Fruit fly (Drosophila melanogaster): ENCODE results near the gene CG33272.

CG33272 gene

DNA sequence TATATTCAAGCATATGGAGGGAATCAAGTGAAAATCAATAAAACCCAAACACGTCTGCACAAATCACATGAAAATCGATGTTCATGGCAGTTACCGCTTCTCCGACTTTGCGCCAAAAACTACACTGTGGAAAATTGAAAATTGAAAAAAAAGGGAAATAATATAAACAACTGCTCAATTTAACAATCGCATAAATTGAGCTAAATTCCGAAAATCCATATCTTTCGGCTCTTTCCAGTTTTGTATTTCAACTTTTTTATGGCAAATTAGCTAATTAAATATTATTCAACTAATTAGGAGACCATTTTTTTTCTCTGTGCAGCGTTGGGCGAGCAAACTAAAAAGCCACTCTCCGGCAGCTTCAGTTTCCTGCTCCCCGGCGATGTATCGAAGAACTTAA lies 25.9 kb downstream of the CG33272 start (continued):
- TF ChIP-seq bigmax (GFP tag; optimal IDR thresholded peaks at IDR 0.05), result no peak
- no peak for TF ChIP-seq PHDP (tag; optimal IDR thresholded peaks at IDR 0.05)
- no peak for TF ChIP-seq psq (GFP tag; optimal IDR thresholded peaks at IDR 0.05)
- TF ChIP-seq CG42726 (GFP tag; IDR thresholded peaks at IDR 0.05; ENCODE audit: partially characterized antibody), result no peak
- no peak for TF ChIP-seq CG4328 (GFP tag; optimal IDR thresholded peaks at IDR 0.05)
- no peak for TF ChIP-seq lmd (GFP tag; IDR thresholded peaks at IDR 0.05)
- no peak for TF ChIP-seq CG30020 (tag; optimal IDR thresholded peaks at IDR 0.05)
- TF ChIP-seq CG11456 (GFP tag; IDR thresholded peaks at IDR 0.05), result no peak
- no peak for TF ChIP-seq HmgZ (tag; optimal IDR thresholded peaks at IDR 0.05)
- TF ChIP-seq gem (tag; optimal IDR thresholded peaks at IDR 0.05), result peak; percentile 53
- peak; percentile 53 for TF ChIP-seq row (GFP tag; IDR thresholded peaks at IDR 0.05)
- no peak for TF ChIP-seq her (GFP tag; optimal IDR thresholded peaks at IDR 0.05)
- TF ChIP-seq Hey (tag; optimal IDR thresholded peaks at IDR 0.05), result no peak
- no peak for TF ChIP-seq stc (GFP tag; IDR thresholded peaks at IDR 0.05)
- no peak for TF ChIP-seq CG11247 (GFP tag; IDR thresholded peaks at IDR 0.05)
- TF ChIP-seq Hand (GFP tag; optimal IDR thresholded peaks at IDR 0.05), result no peak
- no peak for TF ChIP-seq otp (GFP tag; IDR thresholded peaks at IDR 0.05)
- no peak for TF ChIP-seq Ets97D (GFP tag; optimal IDR thresholded peaks at IDR 0.05)
- TF ChIP-seq danr (GFP tag; IDR thresholded peaks at IDR 0.05), result 0 out of 2 replicates have a peak, but pooled peaks have one; percentile 17
- peak; percentile 52 for TF ChIP-seq tin (GFP tag; optimal IDR thresholded peaks at IDR 0.05)
- no peak for TF ChIP-seq fd102C (GFP tag; optimal IDR thresholded peaks at IDR 0.05)
- TF ChIP-seq Hmx (GFP tag; optimal IDR thresholded peaks at IDR 0.05), result no peak
- TF ChIP-seq vfl (GFP tag; optimal IDR thresholded peaks at IDR 0.05), result no peak
- no peak for TF ChIP-seq Atf-2 (GFP tag; optimal IDR thresholded peaks at IDR 0.05)
- TF ChIP-seq CG15514 (GFP tag; optimal IDR thresholded peaks at IDR 0.05), result no peak
- TF ChIP-seq yki (optimal IDR thresholded peaks at IDR 0.05), result no peak
- TF ChIP-seq sim (GFP tag; IDR thresholded peaks at IDR 0.05), result 0 out of 2 replicates have a peak, but pooled peaks have one; percentile 12
- TF ChIP-seq Med (GFP tag), result peak; percentile 77
- TF ChIP-seq NK7.1 (GFP tag; optimal IDR thresholded peaks at IDR 0.05), result no peak
- TF ChIP-seq Hr78 (GFP tag; optimal IDR thresholded peaks at IDR 0.05), result no peak
- no peak for TF ChIP-seq CG16813 (GFP tag; IDR thresholded peaks at IDR 0.05; ENCODE audit: partially characterized antibody)
- TF ChIP-seq CG10366 (GFP tag; IDR thresholded peaks at IDR 0.05), result no peak
- TF ChIP-seq ttk (GFP tag; IDR thresholded peaks at IDR 0.05), result no peak
- TF ChIP-seq grau (tag; optimal IDR thresholded peaks at IDR 0.05), result peak; percentile 6
- no peak for TF ChIP-seq Kr (GFP tag; optimal IDR thresholded peaks at IDR 0.05)
- TF ChIP-seq CG18599 (GFP tag; optimal IDR thresholded peaks at IDR 0.05), result peak; percentile 65
- TF ChIP-seq NfI (GFP tag; optimal IDR thresholded peaks at IDR 0.05), result no peak
- TF ChIP-seq crol (GFP tag; IDR thresholded peaks at IDR 0.05), result no peak
- TF ChIP-seq CG1024 (GFP tag; IDR thresholded peaks at IDR 0.05), result no peak
- no peak for TF ChIP-seq Mad (GFP tag; optimal IDR thresholded peaks at IDR 0.05)
- no peak for TF ChIP-seq CG4707 (GFP tag; optimal IDR thresholded peaks at IDR 0.05)
- no peak for TF ChIP-seq Trl (optimal IDR thresholded peaks at IDR 0.05)
- no peak for TF ChIP-seq Trl (GFP tag; optimal IDR thresholded peaks at IDR 0.05)
- no peak for TF ChIP-seq Drgx (GFP tag; IDR thresholded peaks at IDR 0.05)
- no peak for TF ChIP-seq h (optimal IDR thresholded peaks at IDR 0.05)
- TF ChIP-seq CG17359 (tag; optimal IDR thresholded peaks at IDR 0.05), result peak; percentile 49
- no peak for TF ChIP-seq CG6791 (GFP tag; IDR thresholded peaks at IDR 0.05; ENCODE audit: partially characterized antibody)
- TF ChIP-seq pzg (GFP tag; optimal IDR thresholded peaks at IDR 0.05), result no peak
- no peak for TF ChIP-seq Side (GFP tag; optimal IDR thresholded peaks at IDR 0.05)
- TF ChIP-seq sens-2 (GFP tag; IDR thresholded peaks at IDR 0.05), result no peak
- TF ChIP-seq exex (tag; optimal IDR thresholded peaks at IDR 0.05), result no peak
- TF ChIP-seq CG10959 (GFP tag; IDR thresholded peaks at IDR 0.05), result no peak
- no peak for TF ChIP-seq CG11085 (GFP tag; IDR thresholded peaks at IDR 0.05)
